Worm (Caenorhabditis elegans) whole organism, late embryonic: ENCODE results near the gene T23G7.2.

Experiments
- F13H6.1 ChIP-seq: sonication (generic microtip); optimal IDR thresholded peaks from 2 replicates; lab custom pipeline; 2016; ENCODE audit warnings: missing genetic modification characterization, missing compliant biosample characterization
- K02D7.2 ChIP-seq: sonication (generic microtip); optimal IDR thresholded peaks from 2 replicates; lab custom pipeline; 2017; ENCODE audit warnings: mild to moderate bottlenecking, missing genetic modification characterization, missing compliant biosample characterization
- ahr-1 ChIP-seq: sonication (generic microtip); optimal IDR thresholded peaks from 2 replicates; lab custom pipeline; 2016; ENCODE audit warnings: missing genetic modification characterization, missing compliant biosample characterization
- ceh-18 ChIP-seq: sonication (generic microtip); optimal IDR thresholded peaks from 2 replicates; lab custom pipeline; 2016; ENCODE audit warnings: missing genetic modification characterization, missing compliant biosample characterization
- ceh-19 ChIP-seq: fragments of 200-800 bp; sonication (Bioruptor generic); optimal IDR thresholded peaks from 2 replicates; lab custom pipeline; 2018; ENCODE audit warnings: mild to moderate bottlenecking, missing genetic modification characterization, missing compliant biosample characterization
- ceh-48 ChIP-seq: sonication (generic microtip); optimal IDR thresholded peaks from 2 replicates; lab custom pipeline; 2016; ENCODE audit warnings: missing genetic modification characterization, inconsistent platforms, missing compliant biosample characterization
- ceh-6 ChIP-seq: fragments of 200-800 bp; sonication (Bioruptor generic); optimal IDR thresholded peaks from 2 replicates; lab custom pipeline; 2018; ENCODE audit warnings: mild to moderate bottlenecking, missing genetic modification characterization, missing compliant biosample characterization
- dve-1 ChIP-seq: sonication (generic microtip); optimal IDR thresholded peaks from 2 replicates; lab custom pipeline; 2017; ENCODE audit warnings: antibody characterized with exemption, mild to moderate bottlenecking, missing genetic modification characterization, missing compliant biosample characterization
- elt-4 ChIP-seq: sonication (generic microtip); optimal IDR thresholded peaks from 2 replicates; lab custom pipeline; 2016; ENCODE audit warnings: missing genetic modification characterization, missing compliant biosample characterization
- ets-4 ChIP-seq: sonication (generic microtip); optimal IDR thresholded peaks from 2 replicates; lab custom pipeline; 2016; ENCODE audit warnings: missing genetic modification characterization, missing compliant biosample characterization
- fax-1 ChIP-seq: sonication (generic microtip); optimal IDR thresholded peaks from 2 replicates; lab custom pipeline; 2016; ENCODE audit warnings: missing genotype, missing genetic modification characterization, missing compliant biosample characterization
- fkh-10 ChIP-seq: fragments of 150-350 bp; optimal IDR thresholded peaks from 2 replicates; lab custom pipeline; 2014; ENCODE audit warnings: missing biosample characterization, missing genetic modification reagents, missing genetic modification characterization
- gmeb-2 ChIP-seq: sonication (generic microtip); optimal IDR thresholded peaks from 2 replicates; lab custom pipeline; 2016; ENCODE audit warnings: missing genetic modification characterization, inconsistent platforms, missing compliant biosample characterization
- hlh-15 ChIP-seq: sonication (generic microtip); optimal IDR thresholded peaks from 2 replicates; lab custom pipeline; 2016; ENCODE audit warnings: missing genetic modification characterization, missing compliant biosample characterization
- lin-11 ChIP-seq: fragments of 200-800 bp; sonication (Bioruptor generic); optimal IDR thresholded peaks from 2 replicates; lab custom pipeline; 2018; ENCODE audit warnings: mild to moderate bottlenecking, missing genetic modification characterization, missing compliant biosample characterization
- madf-2 ChIP-seq: sonication (generic microtip); optimal IDR thresholded peaks from 2 replicates; lab custom pipeline; 2017; ENCODE audit warnings: missing genetic modification characterization, missing compliant biosample characterization
- mec-3 ChIP-seq: sonication (generic microtip); optimal IDR thresholded peaks from 2 replicates; lab custom pipeline; 2016; ENCODE audit warnings: borderline replicate concordance, missing genetic modification characterization, missing compliant biosample characterization
- nfya-1 ChIP-seq: sonication (generic microtip); optimal IDR thresholded peaks from 2 replicates; lab custom pipeline; 2017; ENCODE audit warnings: missing genetic modification characterization, mild to moderate bottlenecking, missing compliant biosample characterization, antibody characterized with exemption, moderate library complexity
- nhr-232 ChIP-seq: sonication (generic microtip); optimal IDR thresholded peaks from 2 replicates; lab custom pipeline; 2016; ENCODE audit warnings: missing genetic modification characterization, missing compliant biosample characterization
- npax-4 ChIP-seq: sonication (generic microtip); optimal IDR thresholded peaks from 2 replicates; lab custom pipeline; 2016; ENCODE audit warnings: missing genetic modification characterization, missing compliant biosample characterization
- odd-2 ChIP-seq: sonication (generic microtip); optimal IDR thresholded peaks from 2 replicates; lab custom pipeline; 2017; ENCODE audit warnings: antibody characterized with exemption, mild to moderate bottlenecking, missing genetic modification characterization, missing compliant biosample characterization
- pat-9 ChIP-seq: fragments of 200-800 bp; sonication (Bioruptor generic); optimal IDR thresholded peaks from 2 replicates; lab custom pipeline; 2018; ENCODE audit warnings: mild to moderate bottlenecking, missing genetic modification characterization, moderate library complexity, missing compliant biosample characterization
- pax-1 ChIP-seq: fragments of 150-350 bp; optimal IDR thresholded peaks from 2 replicates; lab custom pipeline; 2014; ENCODE audit warnings: missing biosample characterization, missing genetic modification characterization
- pqm-1 ChIP-seq: sonication (generic microtip); optimal IDR thresholded peaks from 2 replicates; lab custom pipeline; 2016; ENCODE audit warnings: missing genetic modification characterization, missing compliant biosample characterization
- ref-2 ChIP-seq: sonication (generic microtip); optimal IDR thresholded peaks from 2 replicates; lab custom pipeline; 2016; ENCODE audit warnings: missing genetic modification characterization, missing compliant biosample characterization
- sdc-2 ChIP-seq: sonication (generic microtip); optimal IDR thresholded peaks from 2 replicates; lab custom pipeline; 2016; ENCODE audit warnings: missing genotype, missing genetic modification characterization, missing compliant biosample characterization
- syd-9 ChIP-seq: sonication (generic microtip); optimal IDR thresholded peaks from 2 replicates; lab custom pipeline; 2016; ENCODE audit warnings: mild to moderate bottlenecking, missing genetic modification characterization, moderate library complexity, missing compliant biosample characterization
- tbx-7 ChIP-seq: sonication (generic microtip); optimal IDR thresholded peaks from 2 replicates; lab custom pipeline; 2016; ENCODE audit warnings: missing genotype, missing genetic modification characterization, missing compliant biosample characterization
- ttx-3 ChIP-seq: sonication (generic microtip); optimal IDR thresholded peaks from 2 replicates; lab custom pipeline; 2016; ENCODE audit warnings: missing genetic modification reagents, missing genetic modification characterization, missing compliant biosample characterization
- unc-55 ChIP-seq: sonication (generic microtip); optimal IDR thresholded peaks from 2 replicates; lab custom pipeline; 2017; ENCODE audit warnings: missing biosample characterization, missing genetic modification reagents, missing genetic modification characterization
- unc-86 ChIP-seq: sonication (generic microtip); optimal IDR thresholded peaks from 2 replicates; lab custom pipeline; 2016; ENCODE audit warnings: missing genetic modification characterization, missing compliant biosample characterization
- zip-5 ChIP-seq: sonication (generic microtip); optimal IDR thresholded peaks from 2 replicates; lab custom pipeline; 2016; ENCODE audit warnings: missing genetic modification characterization, missing compliant biosample characterization
- ztf-16 ChIP-seq: sonication (generic microtip); optimal IDR thresholded peaks from 2 replicates; lab custom pipeline; 2017; ENCODE audit warnings: missing genetic modification characterization, missing compliant biosample characterization

T23G7.2 gene

DNA sequence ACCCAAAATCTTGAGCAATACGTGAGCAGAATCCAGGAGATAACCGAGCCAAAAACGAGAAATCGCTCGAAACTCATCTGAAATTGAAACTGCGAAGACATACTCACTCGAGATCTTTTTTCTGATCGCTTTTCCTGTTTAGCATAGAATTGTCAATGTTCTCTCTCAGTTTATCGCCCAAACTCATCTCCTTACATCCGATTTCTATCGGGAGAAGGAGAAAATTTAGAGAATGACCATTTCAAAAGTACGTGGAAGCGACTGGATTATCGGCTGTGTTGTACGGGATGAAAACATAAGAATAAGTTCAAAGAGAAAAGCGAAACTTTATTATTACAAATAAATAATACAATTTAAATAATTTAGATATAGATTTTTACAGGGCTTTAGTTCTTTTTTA is at the start of gene T23G7.2:
Gene T23G7.2 (minus strand): TSS at position 101 of the 400 bp plus-strand sequence.
- no peak for TF ChIP-seq ref-2 (tag; lab: Kevin White, UChicago)
- no peak for TF ChIP-seq dve-1
- TF ChIP-seq elt-4 (tag; lab: Kevin White, UChicago) = no peak

DNA sequence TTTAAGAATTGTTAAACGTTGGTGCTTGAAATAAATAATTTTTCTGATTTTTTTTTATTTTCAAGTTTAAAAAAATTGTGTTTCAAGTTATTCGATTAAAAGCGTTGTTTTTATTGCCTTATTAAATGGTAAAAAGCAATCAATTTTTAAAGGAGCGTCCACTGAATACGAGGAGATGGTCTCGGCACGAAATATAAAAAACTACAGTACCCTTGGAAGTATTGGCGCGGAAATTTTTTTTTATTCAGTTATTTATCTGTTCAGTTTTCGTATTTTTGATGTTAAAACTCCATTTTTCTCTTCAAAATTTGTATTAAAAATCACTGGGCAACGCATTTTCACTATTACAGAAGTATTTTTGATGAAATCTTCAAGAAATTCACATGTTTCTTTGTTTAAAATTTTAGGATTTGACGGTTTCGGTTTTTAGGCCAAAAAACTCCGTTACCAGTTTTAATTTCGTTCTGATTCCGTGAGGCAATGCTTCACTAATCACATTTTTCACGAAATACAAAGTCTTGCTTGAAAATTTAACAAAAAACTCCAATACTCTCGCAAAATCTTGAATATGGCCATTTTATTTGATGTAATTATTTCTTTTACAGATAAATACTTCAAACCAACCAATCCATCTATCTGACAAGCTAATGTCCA is 40.4 kb upstream of the T23G7.2 start, which contains the start of gene znfx-1:
Gene znfx-1 (plus strand): TSS at position 604 of the 654 bp plus-strand sequence.
- TF ChIP-seq F13H6.1 (no peak), fkh-10 (GFP tag; lab: Kevin White, UChicago) (no peak), hlh-15 (no peak), gmeb-2 (no peak), syd-9 (tag; lab: Kevin White, UChicago) (no peak), lin-11 (tag; lab: Kevin White, UChicago) (no peak), ceh-48 (tag; lab: Kevin White, UChicago) (no peak), ceh-19 (GFP tag; lab: Kevin White, UChicago) (no peak), pqm-1 (tag; lab: Kevin White, UChicago) (no peak), ttx-3 (tag; lab: Kevin White, UChicago) (no peak), sdc-2 (no peak), nhr-232 (no peak)

DNA sequence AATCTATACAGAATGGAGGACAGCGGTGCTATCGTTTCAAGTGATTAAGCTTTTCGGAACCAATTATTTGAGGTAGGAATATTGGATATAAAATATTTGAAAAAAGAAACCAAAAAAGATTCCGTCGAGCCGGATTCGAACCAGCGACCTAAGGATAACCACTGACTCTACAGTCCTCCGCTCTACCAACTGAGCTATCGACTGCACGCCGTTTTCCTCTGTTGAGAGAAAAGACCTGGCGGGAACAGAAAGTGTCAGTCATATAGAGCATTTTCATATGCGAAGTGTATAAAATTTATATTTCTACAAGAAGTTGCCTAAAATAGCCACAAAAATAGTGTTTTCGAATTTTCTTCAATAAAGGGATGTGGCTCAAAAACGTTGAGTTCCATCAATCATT is 38.9 kb upstream of the T23G7.2 start:
- no peak for TF ChIP-seq madf-2
- TF ChIP-seq sdc-2 = no peak
- TF ChIP-seq mec-3 (tag; lab: Kevin White, UChicago) = no peak
- TF ChIP-seq pat-9 (tag; lab: Kevin White, UChicago) = no peak

DNA sequence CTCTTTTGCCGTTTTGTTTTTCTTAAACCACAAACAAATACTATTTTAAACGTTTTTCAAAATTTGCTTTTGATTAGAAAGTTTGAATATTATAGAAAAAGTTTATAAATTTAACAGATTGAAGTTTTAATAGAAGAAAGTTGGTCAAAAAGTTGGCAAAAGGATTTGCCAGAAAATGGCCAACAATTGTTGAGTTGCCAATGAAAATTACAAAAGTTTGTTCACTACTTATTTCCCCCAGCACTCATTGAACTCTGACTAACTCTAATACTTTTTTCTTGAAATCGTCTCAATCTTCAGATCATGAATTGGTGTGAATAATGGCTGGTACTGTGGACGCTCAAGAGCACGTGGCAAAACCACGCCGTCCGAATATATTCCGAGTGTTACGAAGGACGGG is 37.3 kb upstream of the T23G7.2 start, which contains the start of gene ZK1067.4:
Gene ZK1067.4 (plus strand): TSS at position 301 of the 400 bp plus-strand sequence.
- TF ChIP-seq ceh-18 (tag; lab: Kevin White, UChicago) (no peak), ets-4 (tag; lab: Kevin White, UChicago) (no peak), mec-3 (tag; lab: Kevin White, UChicago) (no peak), odd-2 (tag; lab: Kevin White, UChicago) (no peak), K02D7.2 (no peak), ceh-19 (GFP tag; lab: Kevin White, UChicago) (no peak), npax-4 (tag; lab: Kevin White, UChicago) (no peak), ceh-6 (GFP tag; lab: Kevin White, UChicago) (no peak), ztf-16 (no peak)

DNA sequence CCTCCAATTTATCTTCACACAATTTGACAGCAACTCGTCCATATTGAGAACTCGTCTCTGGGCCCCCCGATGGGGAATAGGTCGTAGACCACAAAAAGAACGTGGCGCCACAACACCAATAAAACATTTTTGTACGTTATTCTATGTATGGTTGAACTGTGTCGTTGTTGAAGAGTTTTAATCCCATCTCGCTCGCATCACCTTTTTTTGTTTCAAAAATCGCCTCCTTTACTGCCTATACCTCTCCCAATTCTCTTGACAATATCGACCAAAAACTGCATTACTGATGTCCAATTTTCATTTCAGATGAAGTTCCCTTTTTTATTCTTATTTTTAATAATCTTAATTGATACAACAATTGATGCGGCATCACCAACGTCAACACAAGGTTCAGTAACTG is 24.5 kb upstream of the T23G7.2 start, which contains the start of gene let-23:
Gene let-23 (plus strand): TSS at position 301 of the 400 bp plus-strand sequence.
- no peak for TF ChIP-seq lin-11 (tag; lab: Kevin White, UChicago)
- no peak for TF ChIP-seq ceh-18 (tag; lab: Kevin White, UChicago)
- no peak for TF ChIP-seq fax-1 (tag; lab: Kevin White, UChicago)
- TF ChIP-seq ets-4 (tag; lab: Kevin White, UChicago) = no peak
- TF ChIP-seq ahr-1 (tag; lab: Kevin White, UChicago) = no peak
- TF ChIP-seq, all 69 proteins: peak for 0

DNA sequence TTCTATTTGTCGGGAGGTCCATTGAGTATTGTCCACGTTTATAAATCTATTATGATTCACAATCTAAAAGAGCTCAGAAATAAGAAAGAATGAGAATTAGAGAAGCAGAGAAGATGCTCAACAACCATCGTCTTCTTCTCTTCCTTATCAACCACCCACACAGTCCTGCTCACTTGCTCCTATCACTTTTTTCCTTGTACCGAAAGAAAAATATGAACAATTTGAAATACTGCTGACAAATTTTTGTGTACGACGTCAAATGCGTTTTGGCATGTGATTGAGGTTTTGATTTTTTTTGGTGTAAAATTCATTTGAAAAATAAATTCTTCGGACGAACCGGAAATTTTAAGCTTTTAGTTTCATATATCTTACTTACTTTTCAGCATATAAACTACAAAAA is 23.6 kb upstream of the T23G7.2 start:
- TF ChIP-seq unc-55 (GFP tag; lab: Kevin White, UChicago) (no peak), ets-4 (tag; lab: Kevin White, UChicago) (no peak), dve-1 (no peak), ref-2 (tag; lab: Kevin White, UChicago) (no peak), pax-1 (no peak), pqm-1 (tag; lab: Kevin White, UChicago) (no peak), zip-5 (no peak), tbx-7 (tag; lab: Kevin White, UChicago) (no peak), lin-11 (tag; lab: Kevin White, UChicago) (no peak), ztf-16 (no peak), unc-86 (tag; lab: Kevin White, UChicago) (no peak), nfya-1 (tag; lab: Kevin White, UChicago) (no peak), hlh-15 (no peak), odd-2 (tag; lab: Kevin White, UChicago) (no peak), mec-3 (tag; lab: Kevin White, UChicago) (no peak)
